Fruit fly (Drosophila melanogaster) S2 (cell line): ENCODE results near the gene meigo.

ENCODE experiments used
- CG8478 ChIP-seq: fragments of >200 bp; optimal IDR thresholded peaks from 2 replicates; lab custom pipeline; 2018
- CTCF ChIP-seq, 2 experiments: fragments of >200 bp; optimal IDR thresholded peaks; 2 replicates each; lab custom pipeline; 2018

- TF ChIP-seq CG8478 (no peak), CTCF (optimal IDR thresholded peaks at IDR 0.05; lab: Kevin White, UChicago) (no peak)
Measured at dm6 chr3R:21168105-21168504, 30.0 kb downstream of the meigo start, which contains the start of gene Snmp1.
